Fruit fly (Drosophila melanogaster): ENCODE data around the gene CG15628.

Gene CG15628

DNA sequence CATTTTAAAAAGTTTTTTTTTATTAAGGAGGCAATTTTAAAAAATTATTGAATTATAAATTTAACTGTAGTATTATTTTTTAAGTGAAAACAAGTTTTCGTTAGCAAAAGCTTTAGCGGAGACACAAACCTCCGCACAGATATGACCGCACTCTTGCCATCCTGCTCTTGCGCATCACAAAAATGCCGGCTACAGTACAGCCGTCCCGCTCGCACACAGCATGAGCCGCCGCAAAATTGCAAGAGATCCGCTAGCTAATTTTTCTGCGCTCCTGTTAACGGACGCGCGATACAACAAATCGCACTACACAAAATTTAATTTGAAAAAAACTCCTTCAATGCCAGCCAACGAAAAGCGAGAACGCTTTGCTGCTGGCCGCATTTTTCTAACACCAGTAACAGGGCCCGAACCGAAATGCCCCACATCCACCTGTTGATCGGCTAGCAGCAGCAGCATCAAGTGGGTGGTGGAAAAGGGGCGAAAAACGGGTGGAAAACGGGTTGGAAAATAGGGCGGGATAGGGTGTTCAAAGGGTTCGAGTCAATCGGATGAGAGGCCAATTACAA, 11.4 kb upstream of the CG15628 start (continued):
- TF ChIP-seq CG6791 (GFP tag; IDR thresholded peaks at IDR 0.05; ENCODE audit: partially characterized antibody) (peak; percentile 68), Ptx1 (GFP tag; IDR thresholded peaks at IDR 0.05) (0 out of 2 replicates have a peak, but pooled peaks have one; percentile 25), CG16779 (GFP tag; IDR thresholded peaks at IDR 0.05) (no peak), CG8359 (GFP tag; optimal IDR thresholded peaks at IDR 0.05; ENCODE audit: borderline replicate concordance) (no peak), z (GFP tag; IDR thresholded peaks at IDR 0.05) (peak; percentile 53; the same call in 1 of the 3 replicates), CG13424 (tag; optimal IDR thresholded peaks at IDR 0.05) (peak; percentile 63), Usf (GFP tag; optimal IDR thresholded peaks at IDR 0.05) (no peak), fd3F (GFP tag; optimal IDR thresholded peaks at IDR 0.05) (peak; percentile 14), Six4 (GFP tag; optimal IDR thresholded peaks at IDR 0.05) (no peak), dpn (GFP tag; optimal IDR thresholded peaks at IDR 0.05) (peak; percentile 8 to 64), Aef1 (GFP tag; IDR thresholded peaks at IDR 0.05) (peak; percentile 37; the same call in 1 of the 3 replicates), Med (GFP tag) (peak; percentile 90), prd (optimal IDR thresholded peaks at IDR 0.05) (no peak), prd (GFP tag; IDR thresholded peaks at IDR 0.05) (peak; percentile 26; the same call in 1 of the 3 replicates), Fer3 (tag; optimal IDR thresholded peaks at IDR 0.05) (peak; percentile 35), oc (tag; optimal IDR thresholded peaks at IDR 0.05) (peak; percentile 47), CG17361 (GFP tag; IDR thresholded peaks at IDR 0.05) (no peak), Dip3 (GFP tag; optimal IDR thresholded peaks at IDR 0.05) (no peak), al (GFP tag; IDR thresholded peaks at IDR 0.05) (0 out of 2 replicates have a peak, but pooled peaks have one; percentile 10), CG31388 (GFP tag; optimal IDR thresholded peaks at IDR 0.05) (no peak), CG17385 (GFP tag; optimal IDR thresholded peaks at IDR 0.05) (peak; percentile 16), Hr39 (optimal IDR thresholded peaks at IDR 0.05) (no peak), so (GFP tag; IDR thresholded peaks at IDR 0.05) (no peak), CG15696 (tag; optimal IDR thresholded peaks at IDR 0.05) (no peak), CG9876 (GFP tag; optimal IDR thresholded peaks at IDR 0.05) (no peak), ci (GFP tag; IDR thresholded peaks at IDR 0.05) (peak; percentile 54; the same call in 1 of the 3 replicates), CG13123 (GFP tag; optimal IDR thresholded peaks at IDR 0.05) (no peak), Pdp1 (GFP tag; optimal IDR thresholded peaks at IDR 0.05) (peak in 1 of 2 experiments; percentile 33), ken (GFP tag; IDR thresholded peaks at IDR 0.05) (no peak), CG12071 (GFP tag; optimal IDR thresholded peaks at IDR 0.05) (no peak), CG16813 (GFP tag; IDR thresholded peaks at IDR 0.05; ENCODE audit: partially characterized antibody) (0 out of 3 replicates have a peak, but pooled peaks have one; percentile 46), Lpt (GFP tag; optimal IDR thresholded peaks at IDR 0.05) (no peak), CG31224 (GFP tag; IDR thresholded peaks at IDR 0.05) (peak; percentile 99), lilli (GFP tag; optimal IDR thresholded peaks at IDR 0.05) (peak; percentile 30), CG7987 (GFP tag; optimal IDR thresholded peaks at IDR 0.05) (peak; percentile 55), Elba2 (GFP tag; optimal IDR thresholded peaks at IDR 0.05) (no peak), CG11093 (GFP tag; IDR thresholded peaks at IDR 0.05) (no peak), ttk (GFP tag; IDR thresholded peaks at IDR 0.05) (no peak), Fer1 (GFP tag; optimal IDR thresholded peaks at IDR 0.05) (peak; percentile 15), CG18619 (GFP tag; optimal IDR thresholded peaks at IDR 0.05) (peak; percentile 25), CG10274 (GFP tag; optimal IDR thresholded peaks at IDR 0.05) (no peak), pan (optimal IDR thresholded peaks at IDR 0.05) (no peak), pan (GFP tag; optimal IDR thresholded peaks at IDR 0.05 in 1 of 2, IDR thresholded peaks at IDR 0.05 in 1 of 2) (no peak), tup (GFP tag; optimal IDR thresholded peaks at IDR 0.05) (peak; percentile 19), Hsf (GFP tag; optimal IDR thresholded peaks at IDR 0.05) (peak; percentile 42), tap (tag; optimal IDR thresholded peaks at IDR 0.05) (peak; percentile 25), psq (GFP tag; optimal IDR thresholded peaks at IDR 0.05) (no peak), CG6689 (GFP tag; IDR thresholded peaks at IDR 0.05) (peak; percentile 14; the same call in 1 of the 2 replicates), Rfx (GFP tag; IDR thresholded peaks at IDR 0.05) (peak; percentile 73), CG32532 (GFP tag; IDR thresholded peaks at IDR 0.05) (peak; percentile 41; the same call in 1 of the 2 replicates), hth (optimal IDR thresholded peaks at IDR 0.05) (no peak), dimm (GFP tag; IDR thresholded peaks at IDR 0.05) (no peak)
